Fruit fly (Drosophila melanogaster) whole organism: ENCODE measurements around the gene Idgf1.

Experiments used
- CG8478 ChIP-seq: fragments of >200 bp; optimal IDR thresholded peaks from 2 replicates; lab custom pipeline; 2018; ENCODE audit warnings: inconsistent platforms
- EcR ChIP-seq, 2 experiments: fragments of >200 bp; optimal IDR thresholded peaks; 2 replicates each; lab custom pipeline; 2017; ENCODE audit warnings: missing biosample characterization in 2 of 2, missing genetic modification characterization in 2 of 2, missing genetic modification reagents in 2 of 2
- pan ChIP-seq: fragments of >200 bp; optimal IDR thresholded peaks from 2 replicates; lab custom pipeline; 2017
- psq ChIP-seq: fragments of >200 bp; optimal IDR thresholded peaks from 2 replicates; lab custom pipeline; 2017
- usp ChIP-seq: fragments of >200 bp; optimal IDR thresholded peaks from 2 replicates; lab custom pipeline; 2017; ENCODE audit warnings: missing biosample characterization, missing genetic modification characterization, mixed read lengths

dm6 chr2L:16448451-16449206 lies 3.6 kb downstream of the Idgf1 start, which contains the start of gene CG5888:
- no peak for TF ChIP-seq usp (GFP tag; lab: Kevin White, UChicago)
- no peak for TF ChIP-seq EcR (GFP tag; optimal IDR thresholded peaks at IDR 0.05; lab: Kevin White, UChicago)
- no peak for TF ChIP-seq CG8478 (lab: Kevin White, UChicago)
- no peak for TF ChIP-seq psq (lab: Kevin White, UChicago)
- TF ChIP-seq pan (lab: Kevin White, UChicago) = no peak
